Fruit fly (Drosophila melanogaster): ENCODE measurements around the gene CG10973.

The CG10973 gene

dm6 chr3L:12798795-12799311 lies 44.3 kb upstream of the CG10973 start (continued):
- no peak for TF ChIP-seq CrebA (GFP tag; optimal IDR thresholded peaks at IDR 0.05; ENCODE audit: borderline replicate concordance)
- no peak for TF ChIP-seq Hr83 (GFP tag; optimal IDR thresholded peaks at IDR 0.05; ENCODE audit: poor library complexity, severe bottlenecking)
- TF ChIP-seq GATAd (GFP tag; optimal IDR thresholded peaks at IDR 0.05), result no peak
- TF ChIP-seq CG9705 (GFP tag; optimal IDR thresholded peaks at IDR 0.05), result no peak
- TF ChIP-seq pan (optimal IDR thresholded peaks at IDR 0.05), result no peak
- TF ChIP-seq ey (GFP tag; optimal IDR thresholded peaks at IDR 0.05), result no peak
- no peak for TF ChIP-seq Hnf4 (GFP tag; optimal IDR thresholded peaks at IDR 0.05)
- no peak for TF ChIP-seq N (GFP tag; optimal IDR thresholded peaks at IDR 0.05)
- peak; percentile 8 for TF ChIP-seq br (GFP tag; optimal IDR thresholded peaks at IDR 0.05)

dm6 chr3L:12796077-12796641 lies 41.6 kb upstream of the CG10973 start:
- TF ChIP-seq Dfd (GFP tag; optimal IDR thresholded peaks at IDR 0.05), result no peak
- TF ChIP-seq foxo (GFP tag; optimal IDR thresholded peaks at IDR 0.05), result no peak
- no peak for TF ChIP-seq woc (GFP tag; optimal IDR thresholded peaks at IDR 0.05)
- TF ChIP-seq fru (GFP tag; optimal IDR thresholded peaks at IDR 0.05), result no peak
- no peak for TF ChIP-seq Hnf4 (GFP tag; optimal IDR thresholded peaks at IDR 0.05)
- no peak for TF ChIP-seq ey (GFP tag; optimal IDR thresholded peaks at IDR 0.05)
- TF ChIP-seq dl (GFP tag; optimal IDR thresholded peaks at IDR 0.05; ENCODE audit: insufficient read depth in 1 of 2, partially characterized antibody in 2 of 2), result no peak
- TF ChIP-seq Vsx2 (GFP tag; optimal IDR thresholded peaks at IDR 0.05; ENCODE audit: partially characterized antibody), result no peak
- no peak for TF ChIP-seq sage (GFP tag; optimal IDR thresholded peaks at IDR 0.05)
- no peak for TF ChIP-seq OdsH (GFP tag; optimal IDR thresholded peaks at IDR 0.05)
- TF ChIP-seq sv (GFP tag; optimal IDR thresholded peaks at IDR 0.05), result no peak
- TF ChIP-seq Hr78 (GFP tag; optimal IDR thresholded peaks at IDR 0.05), result no peak

dm6 chr3L:12794532-12794931 lies 40.0 kb upstream of the CG10973 start:
- TF ChIP-seq h (GFP tag; optimal IDR thresholded peaks at IDR 0.05) (no peak), Dif (GFP tag; optimal IDR thresholded peaks at IDR 0.05; ENCODE audit: partially characterized antibody) (no peak), rgr (GFP tag; optimal IDR thresholded peaks at IDR 0.05) (no peak), fru (GFP tag; optimal IDR thresholded peaks at IDR 0.05) (no peak), Abd-B (GFP tag; optimal IDR thresholded peaks at IDR 0.05) (no peak), sv (GFP tag; optimal IDR thresholded peaks at IDR 0.05) (no peak), Hr83 (GFP tag; optimal IDR thresholded peaks at IDR 0.05; ENCODE audit: poor library complexity, severe bottlenecking) (no peak), Hnf4 (GFP tag; optimal IDR thresholded peaks at IDR 0.05) (no peak), Myc (optimal IDR thresholded peaks at IDR 0.05) (no peak), GATAd (GFP tag; optimal IDR thresholded peaks at IDR 0.05) (no peak), pan (optimal IDR thresholded peaks at IDR 0.05) (no peak), Rel (GFP tag; optimal IDR thresholded peaks at IDR 0.05) (no peak), Rel (tag; optimal IDR thresholded peaks at IDR 0.05) (no peak), Hr78 (GFP tag; optimal IDR thresholded peaks at IDR 0.05) (no peak)

dm6 chr3L:12792933-12793448 lies 38.4 kb upstream of the CG10973 start:
- TF ChIP-seq ey (GFP tag; optimal IDR thresholded peaks at IDR 0.05) (peak; percentile 86), pan (optimal IDR thresholded peaks at IDR 0.05) (no peak), woc (GFP tag; optimal IDR thresholded peaks at IDR 0.05) (peak; percentile 93), Mio (GFP tag; optimal IDR thresholded peaks at IDR 0.05) (no peak), GATAd (GFP tag; optimal IDR thresholded peaks at IDR 0.05) (peak; percentile 20), CG32264 (GFP tag; optimal IDR thresholded peaks at IDR 0.05) (peak; percentile 47), CG9705 (GFP tag; optimal IDR thresholded peaks at IDR 0.05) (peak; percentile 75), CrebA (GFP tag; optimal IDR thresholded peaks at IDR 0.05; ENCODE audit: borderline replicate concordance) (no peak), OdsH (GFP tag; optimal IDR thresholded peaks at IDR 0.05) (peak; percentile 85), brk (GFP tag; optimal IDR thresholded peaks at IDR 0.05) (peak; percentile 56), h (GFP tag; optimal IDR thresholded peaks at IDR 0.05) (peak; percentile 90), sv (GFP tag; optimal IDR thresholded peaks at IDR 0.05) (peak; percentile 44), Rel (GFP tag; optimal IDR thresholded peaks at IDR 0.05) (peak; percentile 52), Rel (tag; optimal IDR thresholded peaks at IDR 0.05) (peak; percentile 74), foxo (GFP tag; optimal IDR thresholded peaks at IDR 0.05) (peak in 1 of 2 experiments; percentile 90), Abd-B (GFP tag; optimal IDR thresholded peaks at IDR 0.05) (no peak), fru (GFP tag; optimal IDR thresholded peaks at IDR 0.05) (peak; percentile 91), sage (GFP tag; optimal IDR thresholded peaks at IDR 0.05) (peak; percentile 14), Hnf4 (GFP tag; optimal IDR thresholded peaks at IDR 0.05) (peak; percentile 73), Hr78 (GFP tag; optimal IDR thresholded peaks at IDR 0.05) (no peak), N (GFP tag; optimal IDR thresholded peaks at IDR 0.05) (no peak), Myc (optimal IDR thresholded peaks at IDR 0.05) (no peak), Jra (GFP tag; optimal IDR thresholded peaks at IDR 0.05) (peak; percentile 66), psq (GFP tag; optimal IDR thresholded peaks at IDR 0.05) (peak; percentile 83), jim (GFP tag; optimal IDR thresholded peaks at IDR 0.05) (no peak), HLH106 (tag; optimal IDR thresholded peaks at IDR 0.05) (peak; percentile 92), Hr83 (GFP tag; optimal IDR thresholded peaks at IDR 0.05; ENCODE audit: poor library complexity, severe bottlenecking) (no peak), usp (GFP tag; optimal IDR thresholded peaks at IDR 0.05) (no peak), Sp1 (GFP tag; optimal IDR thresholded peaks at IDR 0.05) (peak; percentile 93), dsf (GFP tag; optimal IDR thresholded peaks at IDR 0.05; ENCODE audit: borderline replicate concordance) (peak; percentile 37), Dif (GFP tag; optimal IDR thresholded peaks at IDR 0.05; ENCODE audit: partially characterized antibody) (no peak), br (GFP tag; optimal IDR thresholded peaks at IDR 0.05) (peak; percentile 82), tai (GFP tag; optimal IDR thresholded peaks at IDR 0.05) (peak; percentile 62), rgr (GFP tag; optimal IDR thresholded peaks at IDR 0.05) (peak; percentile 85), dl (GFP tag; optimal IDR thresholded peaks at IDR 0.05; ENCODE audit: insufficient read depth in 1 of 2, partially characterized antibody in 2 of 2) (no peak)

Measured in whole organism, wandering third instar larva.